Worm (Caenorhabditis elegans) whole organism, L4 larva: ENCODE data around the gene inx-18.

Experiments used
- ZK546.5 ChIP-seq, 2 experiments: sonication (generic microtip); optimal IDR thresholded peaks; 2 replicates each; lab custom pipeline; 2017; ENCODE audit warnings: missing biosample characterization in 2 of 2, missing genetic modification characterization in 2 of 2
- ama-1 ChIP-seq: fragments of 150-350 bp; optimal IDR thresholded peaks from 2 replicates; lab custom pipeline; 2014; ENCODE audit warnings: inconsistent platforms, mixed read lengths
- arid-1 ChIP-seq: fragments of 200-800 bp; sonication (Bioruptor generic); conservative IDR thresholded peaks from 2 replicates; pipeline ENCODE4 v1.3.6; 2022; ENCODE audit warnings: missing genetic modification reagents, missing genetic modification characterization, missing compliant biosample characterization
- dmd-8 ChIP-seq: fragments of 200-800 bp; sonication (Bioruptor generic); IDR thresholded peaks from 2 replicates; pipeline ENCODE4 v1.3.6; 2022; ENCODE audit warnings: missing genetic modification characterization, missing compliant biosample characterization
- hif-1 ChIP-seq, 2 experiments: sonication (generic microtip); optimal IDR thresholded peaks; 2 replicates each; lab custom pipeline; 2016 to 2017; ENCODE audit warnings: missing compliant biosample characterization in 2 of 2, missing genetic modification characterization in 2 of 2, missing genetic modification reagents in 2 of 2, missing genotype in 2 of 2, mild to moderate bottlenecking in 1 of 2
- lin-1 ChIP-seq: fragments of 200-800 bp; sonication (Bioruptor generic); IDR thresholded peaks from 2 replicates; pipeline ENCODE4 v1.3.6; 2022; ENCODE audit warnings: missing genetic modification reagents, missing genetic modification characterization, missing compliant biosample characterization
- lsy-2 ChIP-seq, 2 experiments: fragments of 150-350 bp in 1 of 2; sonication (generic microtip) in 1 of 2; optimal IDR thresholded peaks; 2 replicates each; lab custom pipeline; 2014 to 2017; ENCODE audit warnings: missing biosample characterization in 2 of 2, missing genetic modification characterization in 2 of 2
- nhr-237 ChIP-seq: sonication (generic microtip); optimal IDR thresholded peaks from 2 replicates; lab custom pipeline; 2017; ENCODE audit warnings: missing biosample characterization, missing genetic modification characterization
- pqm-1 ChIP-seq: sonication (generic microtip); optimal IDR thresholded peaks from 2 replicates; lab custom pipeline; 2017; ENCODE audit warnings: missing biosample characterization, missing genetic modification characterization
- unc-130 ChIP-seq: sonication (generic microtip); optimal IDR thresholded peaks from 2 replicates; lab custom pipeline; 2016; ENCODE audit warnings: missing genetic modification reagents, missing genetic modification characterization, missing compliant biosample characterization
- unc-39 ChIP-seq: sonication (generic microtip); optimal IDR thresholded peaks from 2 replicates; lab custom pipeline; 2017; ENCODE audit warnings: missing biosample characterization, missing genetic modification characterization

DNA sequence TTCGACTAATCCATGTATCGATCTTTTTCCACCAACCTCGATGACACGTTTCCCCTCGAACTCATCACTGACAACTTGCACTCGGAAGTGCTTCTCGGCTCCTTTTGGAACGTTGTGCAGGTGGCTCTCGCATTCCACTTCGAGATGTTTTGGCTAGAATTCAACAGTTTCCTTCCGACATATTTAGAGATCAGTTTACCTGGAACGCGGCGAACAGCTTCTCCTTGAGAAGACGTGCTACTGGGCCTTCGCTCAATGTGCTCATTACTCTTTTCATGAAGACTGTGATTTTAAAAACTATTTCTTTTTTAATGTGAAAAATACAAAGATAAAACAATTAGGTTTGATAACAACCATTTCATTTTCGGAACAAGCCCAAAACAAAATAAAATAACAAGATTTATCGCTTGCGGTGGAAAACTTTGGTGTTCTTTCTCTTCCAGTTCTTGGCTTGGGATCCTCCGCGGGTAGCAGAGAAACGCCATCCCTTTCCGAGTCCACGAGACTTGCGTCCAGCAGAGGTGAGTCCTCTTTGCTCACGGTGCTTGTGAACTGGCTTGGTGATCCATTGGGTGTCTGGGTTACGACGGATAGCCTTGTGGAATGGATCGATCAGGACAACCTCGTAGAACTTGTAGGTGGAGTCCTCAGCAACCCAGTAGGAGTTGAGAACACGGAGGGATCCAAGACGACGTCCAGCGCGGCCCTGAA is 47.1 kb downstream of the inx-18 start, which contains the start of gene K11H12.1:
- TF ChIP-seq lsy-2 (tag; optimal IDR thresholded peaks at IDR 0.05; lab: Kevin White, UChicago) (peak in 1 of 2 experiments; percentile 8), ZK546.5 (tag; optimal IDR thresholded peaks at IDR 0.05; lab: Kevin White, UChicago) (no peak), ama-1 (lab: Kevin White, UChicago) (no peak), arid-1 (GFP tag; lab: Robert Waterston, UW) (no peak), unc-130 (GFP tag; lab: Kevin White, UChicago) (no peak), nhr-237 (no peak), pqm-1 (tag; lab: Kevin White, UChicago) (no peak), dmd-8 (GFP tag; lab: Robert Waterston, UW) (peak; percentile 54; the same call in 1 of the 2 replicates), lin-1 (peak; percentile 36; the same call in 1 of the 2 replicates), hif-1 (tag; optimal IDR thresholded peaks at IDR 0.05; lab: Kevin White, UChicago) (no peak), unc-39 (tag; lab: Kevin White, UChicago) (no peak)
